Worm (Caenorhabditis elegans) whole organism, L2 larva: Measurements from ENCODE around the gene pck-3.

ENCODE experiments used
- C34F6.9 ChIP-seq: fragments of 150-350 bp; optimal IDR thresholded peaks from 2 replicates; lab custom pipeline; 2014; ENCODE audit warnings: missing biosample characterization, missing genetic modification characterization
- ZK546.5 ChIP-seq: sonication (generic microtip); optimal IDR thresholded peaks from 2 replicates; lab custom pipeline; 2017; ENCODE audit warnings: missing biosample characterization, missing genetic modification characterization
- aly-2 ChIP-seq: fragments of 150-350 bp; optimal IDR thresholded peaks from 2 replicates; lab custom pipeline; 2014; ENCODE audit warnings: missing biosample characterization, missing genetic modification characterization
- ama-1 ChIP-seq: fragments of 150-350 bp; optimal IDR thresholded peaks from 2 replicates; lab custom pipeline; 2018; ENCODE audit warnings: inconsistent platforms
- elt-1 ChIP-seq: fragments of 150-350 bp; optimal IDR thresholded peaks from 2 replicates; lab custom pipeline; 2014; ENCODE audit warnings: missing biosample characterization, missing genetic modification characterization
- elt-3 ChIP-seq: sonication (generic microtip); optimal IDR thresholded peaks from 2 replicates; lab custom pipeline; 2017; ENCODE audit warnings: missing biosample characterization, missing genetic modification characterization
- nhr-21 ChIP-seq: fragments of 150-350 bp; optimal IDR thresholded peaks from 2 replicates; lab custom pipeline; 2014; ENCODE audit warnings: missing biosample characterization, missing genetic modification characterization
- unc-39 ChIP-seq: fragments of 150-350 bp; optimal IDR thresholded peaks from 2 replicates; lab custom pipeline; 2014; ENCODE audit warnings: missing biosample characterization, missing genetic modification characterization
- unc-55 ChIP-seq: fragments of 150-350 bp; sonication (generic microtip); optimal IDR thresholded peaks from 3 replicates; lab custom pipeline; 2014; ENCODE audit warnings: missing biosample characterization, missing genetic modification reagents, missing genetic modification characterization
- ztf-1 ChIP-seq: fragments of 200-800 bp; sonication (Bioruptor generic); conservative IDR thresholded peaks from 2 replicates; pipeline ENCODE4 v1.3.6; 2022; ENCODE audit warnings: missing genetic modification characterization, missing compliant biosample characterization

DNA sequence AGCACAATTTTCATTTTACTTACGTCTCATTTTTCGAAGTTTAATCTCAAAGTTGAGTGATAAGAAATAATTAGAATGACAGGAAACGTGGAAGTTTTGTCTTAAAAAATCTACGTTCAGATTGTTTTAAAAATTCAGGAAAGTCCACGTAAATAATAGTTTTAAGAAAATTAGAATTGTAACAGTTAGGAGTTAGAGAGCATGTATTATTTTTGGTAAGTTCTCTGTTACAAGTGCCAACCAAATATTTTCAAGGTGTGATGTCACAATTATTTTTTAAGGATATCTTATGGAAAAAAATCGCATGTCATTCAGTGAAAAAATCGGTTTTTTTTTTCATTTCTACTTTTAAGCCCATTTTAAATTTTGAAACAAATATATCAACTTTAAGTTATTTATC lies 11.9 kb upstream of the pck-3 start, which contains the start of gene H04M03.11:
- no peak for TF ChIP-seq ztf-1 (GFP tag; lab: Robert Waterston, UW)
- no peak for TF ChIP-seq elt-1 (tag; lab: Kevin White, UChicago)
- no peak for TF ChIP-seq C34F6.9 (tag; lab: Kevin White, UChicago)
- TF ChIP-seq ZK546.5 (tag; lab: Kevin White, UChicago) = no peak
- TF ChIP-seq ama-1 (lab: Kevin White, UChicago) = no peak
- TF ChIP-seq unc-39 (tag; lab: Kevin White, UChicago) = no peak
- no peak for TF ChIP-seq unc-55 (GFP tag; lab: Kevin White, UChicago)
- no peak for TF ChIP-seq nhr-21 (tag; lab: Kevin White, UChicago)
- no peak for TF ChIP-seq aly-2 (tag; lab: Kevin White, UChicago)
- no peak for TF ChIP-seq elt-3 (tag; lab: Kevin White, UChicago)
